Worm (Caenorhabditis elegans) whole organism, L2 larva: ENCODE measurements around the gene Y44A6D.3.

Experiments
- C34F6.9 ChIP-seq: fragments of 150-350 bp; optimal IDR thresholded peaks from 2 replicates; lab custom pipeline; 2014; ENCODE audit warnings: missing biosample characterization, missing genetic modification characterization
- F13H6.1 ChIP-seq: sonication (generic microtip); optimal IDR thresholded peaks from 2 replicates; lab custom pipeline; 2016; ENCODE audit warnings: missing genetic modification characterization, missing compliant biosample characterization
- R02D3.7 ChIP-seq: fragments of 150-350 bp; optimal IDR thresholded peaks from 2 replicates; lab custom pipeline; 2014; ENCODE audit warnings: missing biosample characterization, missing genetic modification characterization
- Y55F3AM.14 ChIP-seq: fragments of 200-800 bp; sonication (Bioruptor generic); optimal IDR thresholded peaks from 2 replicates; lab custom pipeline; 2018; ENCODE audit warnings: mild to moderate bottlenecking, missing genetic modification characterization, missing compliant biosample characterization
- ZK546.5 ChIP-seq: sonication (generic microtip); optimal IDR thresholded peaks from 2 replicates; lab custom pipeline; 2017; ENCODE audit warnings: missing biosample characterization, missing genetic modification characterization
- aly-2 ChIP-seq: fragments of 150-350 bp; optimal IDR thresholded peaks from 2 replicates; lab custom pipeline; 2014; ENCODE audit warnings: missing biosample characterization, missing genetic modification characterization
- ama-1 ChIP-seq: fragments of 150-350 bp; optimal IDR thresholded peaks from 2 replicates; lab custom pipeline; 2018; ENCODE audit warnings: inconsistent platforms
- blmp-1 ChIP-seq: sonication (generic microtip); optimal IDR thresholded peaks from 2 replicates; lab custom pipeline; 2017; ENCODE audit warnings: missing genetic modification characterization, mild to moderate bottlenecking, missing compliant biosample characterization, antibody characterized with exemption, moderate library complexity; ENCODE audit not compliant: insufficient read depth
- ceh-16 ChIP-seq: fragments of 150-350 bp; optimal IDR thresholded peaks from 2 replicates; lab custom pipeline; 2014; ENCODE audit warnings: missing biosample characterization, missing genetic modification characterization
- crh-2 ChIP-seq: sonication (generic microtip); optimal IDR thresholded peaks from 2 replicates; lab custom pipeline; 2017; ENCODE audit warnings: missing biosample characterization, missing genetic modification characterization
- dmd-4 ChIP-seq: sonication (generic microtip); optimal IDR thresholded peaks from 2 replicates; lab custom pipeline; 2017; ENCODE audit warnings: missing biosample characterization, missing genetic modification characterization
- egl-27 ChIP-seq: sonication (generic microtip); optimal IDR thresholded peaks from 3 replicates; lab custom pipeline; 2017; ENCODE audit warnings: missing biosample characterization, missing genetic modification reagents, missing genetic modification characterization
- elt-1 ChIP-seq: fragments of 150-350 bp; optimal IDR thresholded peaks from 2 replicates; lab custom pipeline; 2014; ENCODE audit warnings: missing biosample characterization, missing genetic modification characterization
- elt-3 ChIP-seq: sonication (generic microtip); optimal IDR thresholded peaks from 2 replicates; lab custom pipeline; 2017; ENCODE audit warnings: missing biosample characterization, missing genetic modification characterization
- fos-1 ChIP-seq: fragments of 150-350 bp; optimal IDR thresholded peaks from 2 replicates; lab custom pipeline; 2014; ENCODE audit warnings: missing biosample characterization, missing genetic modification characterization
- gmeb-1 ChIP-seq: fragments of 150-350 bp; optimal IDR thresholded peaks from 2 replicates; lab custom pipeline; 2014; ENCODE audit warnings: missing biosample characterization, missing genetic modification characterization
- lin-11 ChIP-seq: fragments of 150-350 bp; sonication (generic microtip); optimal IDR thresholded peaks from 2 replicates; lab custom pipeline; 2014; ENCODE audit warnings: missing biosample characterization, missing genetic modification characterization, inconsistent platforms, mixed read lengths
- lin-13 ChIP-seq: fragments of 150-350 bp; optimal IDR thresholded peaks from 2 replicates; lab custom pipeline; 2014; ENCODE audit warnings: missing biosample characterization, missing genetic modification reagents, missing genetic modification characterization
- lin-39 ChIP-seq: fragments of 150-350 bp; optimal IDR thresholded peaks from 2 replicates; lab custom pipeline; 2014; ENCODE audit warnings: missing biosample characterization, missing genetic modification reagents, missing genetic modification characterization
- lsy-2 ChIP-seq, 2 experiments: fragments of 150-350 bp in 1 of 2; sonication (generic microtip) in 1 of 2; optimal IDR thresholded peaks; 2 replicates each; lab custom pipeline; 2014 to 2017; ENCODE audit warnings: missing biosample characterization in 2 of 2, missing genetic modification characterization in 2 of 2
- mbf-1 ChIP-seq: sonication (generic microtip); optimal IDR thresholded peaks from 2 replicates; lab custom pipeline; 2017; ENCODE audit warnings: missing biosample characterization, missing genetic modification characterization
- mdl-1 ChIP-seq, 2 experiments: fragments of 150-350 bp in 1 of 2; sonication (generic microtip) in 1 of 2; optimal IDR thresholded peaks; 2 replicates each; lab custom pipeline; 2017; ENCODE audit warnings: missing biosample characterization in 2 of 2, missing genetic modification characterization in 2 of 2
- nhr-10 ChIP-seq: sonication (generic microtip); optimal IDR thresholded peaks from 2 replicates; lab custom pipeline; 2017; ENCODE audit warnings: missing biosample characterization, missing genetic modification characterization
- nhr-11 ChIP-seq: fragments of 150-350 bp; optimal IDR thresholded peaks from 2 replicates; lab custom pipeline; 2014; ENCODE audit warnings: missing biosample characterization, missing genetic modification characterization
- nhr-12 ChIP-seq: fragments of 150-350 bp; optimal IDR thresholded peaks from 2 replicates; lab custom pipeline; 2014; ENCODE audit warnings: missing biosample characterization, missing genetic modification characterization
- nhr-129 ChIP-seq: fragments of 150-350 bp; optimal IDR thresholded peaks from 2 replicates; lab custom pipeline; 2014; ENCODE audit warnings: missing biosample characterization, missing genetic modification characterization
- nhr-21 ChIP-seq: fragments of 150-350 bp; optimal IDR thresholded peaks from 2 replicates; lab custom pipeline; 2014; ENCODE audit warnings: missing biosample characterization, missing genetic modification characterization
- nhr-23 ChIP-seq: fragments of 150-350 bp; optimal IDR thresholded peaks from 2 replicates; lab custom pipeline; 2014; ENCODE audit warnings: missing biosample characterization, missing genetic modification reagents, missing genetic modification characterization
- nhr-237 ChIP-seq: fragments of 150-350 bp; optimal IDR thresholded peaks from 2 replicates; lab custom pipeline; 2014; ENCODE audit warnings: missing biosample characterization, missing genetic modification characterization
- nhr-25 ChIP-seq: fragments of 150-350 bp; sonication (generic microtip); optimal IDR thresholded peaks from 3 replicates; lab custom pipeline; 2014; ENCODE audit warnings: missing biosample characterization, missing genetic modification characterization
- nhr-6 ChIP-seq: fragments of 150-350 bp; optimal IDR thresholded peaks from 2 replicates; lab custom pipeline; 2014; ENCODE audit warnings: missing biosample characterization, missing genetic modification characterization
- nhr-77 ChIP-seq: fragments of 150-350 bp; optimal IDR thresholded peaks from 2 replicates; lab custom pipeline; 2014; ENCODE audit warnings: missing biosample characterization, missing genetic modification characterization
- peb-1 ChIP-seq: fragments of 150-350 bp; optimal IDR thresholded peaks from 2 replicates; lab custom pipeline; 2014; ENCODE audit warnings: missing biosample characterization, missing genetic modification characterization
- sem-4 ChIP-seq: fragments of 150-350 bp; optimal IDR thresholded peaks from 2 replicates; lab custom pipeline; 2014; ENCODE audit warnings: missing biosample characterization, missing genetic modification reagents, missing genetic modification characterization
- skn-1 ChIP-seq: sonication (generic microtip); optimal IDR thresholded peaks from 2 replicates; lab custom pipeline; 2017; ENCODE audit warnings: missing biosample characterization, missing genetic modification characterization
- sma-3 ChIP-seq: sonication (generic microtip); optimal IDR thresholded peaks from 2 replicates; lab custom pipeline; 2016; ENCODE audit warnings: missing genetic modification reagents, missing genetic modification characterization, missing compliant biosample characterization
- snpc-4 ChIP-seq: fragments of 150-350 bp; optimal IDR thresholded peaks from 2 replicates; lab custom pipeline; 2014; ENCODE audit warnings: missing biosample characterization, missing genetic modification characterization
- unc-39 ChIP-seq: fragments of 150-350 bp; optimal IDR thresholded peaks from 2 replicates; lab custom pipeline; 2014; ENCODE audit warnings: missing biosample characterization, missing genetic modification characterization
- unc-55 ChIP-seq: fragments of 150-350 bp; sonication (generic microtip); optimal IDR thresholded peaks from 3 replicates; lab custom pipeline; 2014; ENCODE audit warnings: missing biosample characterization, missing genetic modification reagents, missing genetic modification characterization
- unc-62 ChIP-seq: fragments of 150-350 bp; optimal IDR thresholded peaks from 2 replicates; lab custom pipeline; 2014; ENCODE audit warnings: missing biosample characterization, missing genetic modification reagents, missing genetic modification characterization
- zag-1 ChIP-seq: fragments of 150-350 bp; optimal IDR thresholded peaks from 2 replicates; lab custom pipeline; 2014; ENCODE audit warnings: missing biosample characterization, missing genetic modification characterization
- ztf-1 ChIP-seq: fragments of 200-800 bp; sonication (Bioruptor generic); conservative IDR thresholded peaks from 2 replicates; pipeline ENCODE4 v1.3.6; 2022; ENCODE audit warnings: missing genetic modification characterization, missing compliant biosample characterization
- ztf-11 ChIP-seq: sonication (generic microtip); optimal IDR thresholded peaks from 2 replicates; lab custom pipeline; 2017; ENCODE audit warnings: missing biosample characterization, missing genetic modification characterization

Y44A6D.3 gene

ce11 chrV:20803464-20803863, 11.2 kb upstream of the Y44A6D.3 start:
- TF ChIP-seq snpc-4 (tag; lab: Kevin White, UChicago), result peak; percentile 90

DNA sequence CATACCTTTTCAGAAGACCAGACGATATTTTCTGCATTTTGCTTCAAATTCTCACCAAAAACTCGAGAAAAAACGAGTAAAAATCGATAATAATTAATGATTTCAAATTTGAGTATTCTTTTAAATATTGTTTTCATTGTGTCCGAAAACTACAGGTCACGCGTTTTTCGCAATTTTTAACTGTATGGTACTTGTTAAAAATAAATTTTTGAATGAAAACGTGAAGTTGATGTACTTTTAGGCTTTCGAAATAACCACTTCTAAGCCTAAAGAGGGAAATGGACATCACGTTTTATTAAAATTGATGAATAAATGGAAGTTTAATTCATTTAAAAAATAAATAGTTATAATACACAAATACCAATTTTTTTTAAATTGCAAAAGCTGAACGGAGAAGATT, 10.7 kb upstream of the Y44A6D.3 start, which contains the start of gene Y44A6D.5:
Gene Y44A6D.5, minus strand, starts transcription at position 101 of the 400 bp plus-strand sequence.
- TF ChIP-seq nhr-237 (tag; lab: Kevin White, UChicago) (no peak), fos-1 (no peak), ceh-16 (tag; lab: Kevin White, UChicago) (no peak), R02D3.7 (tag; lab: Kevin White, UChicago) (no peak), nhr-6 (tag; lab: Kevin White, UChicago) (no peak), nhr-129 (tag; lab: Kevin White, UChicago) (no peak), skn-1 (no peak), lin-39 (no peak), lsy-2 (tag; optimal IDR thresholded peaks at IDR 0.05; lab: Kevin White, UChicago) (no peak), peb-1 (tag; lab: Kevin White, UChicago) (no peak), ztf-11 (tag; lab: Kevin White, UChicago) (no peak), blmp-1 (tag; lab: Kevin White, UChicago) (no peak), ama-1 (lab: Kevin White, UChicago) (no peak), unc-55 (GFP tag; lab: Kevin White, UChicago) (no peak), elt-3 (tag; lab: Kevin White, UChicago) (no peak), mdl-1 (tag; optimal IDR thresholded peaks at IDR 0.05; lab: Kevin White, UChicago) (no peak), nhr-21 (no peak), nhr-11 (tag; lab: Kevin White, UChicago) (no peak), gmeb-1 (no peak), crh-2 (tag; lab: Kevin White, UChicago) (no peak)

- TF ChIP-seq blmp-1 (tag; lab: Kevin White, UChicago) (no peak), aly-2 (tag; lab: Kevin White, UChicago) (no peak), ceh-16 (tag; lab: Kevin White, UChicago) (no peak), nhr-25 (no peak), unc-39 (tag; lab: Kevin White, UChicago) (no peak), F13H6.1 (tag; lab: Kevin White, UChicago) (no peak), fos-1 (no peak), R02D3.7 (tag; lab: Kevin White, UChicago) (no peak), skn-1 (no peak), nhr-77 (tag; lab: Kevin White, UChicago) (no peak), nhr-6 (tag; lab: Kevin White, UChicago) (no peak), sma-3 (GFP tag; lab: Kevin White, UChicago) (no peak), C34F6.9 (tag; lab: Kevin White, UChicago) (no peak), nhr-10 (tag; lab: Kevin White, UChicago) (no peak), mdl-1 (tag; optimal IDR thresholded peaks at IDR 0.05; lab: Kevin White, UChicago) (no peak)
Observed at ce11 chrV:20797918-20798317, 5.7 kb upstream of the Y44A6D.3 start, which contains the start of gene sdf-9. Gene sdf-9, plus strand, starts transcription at chrV:20798218.

DNA sequence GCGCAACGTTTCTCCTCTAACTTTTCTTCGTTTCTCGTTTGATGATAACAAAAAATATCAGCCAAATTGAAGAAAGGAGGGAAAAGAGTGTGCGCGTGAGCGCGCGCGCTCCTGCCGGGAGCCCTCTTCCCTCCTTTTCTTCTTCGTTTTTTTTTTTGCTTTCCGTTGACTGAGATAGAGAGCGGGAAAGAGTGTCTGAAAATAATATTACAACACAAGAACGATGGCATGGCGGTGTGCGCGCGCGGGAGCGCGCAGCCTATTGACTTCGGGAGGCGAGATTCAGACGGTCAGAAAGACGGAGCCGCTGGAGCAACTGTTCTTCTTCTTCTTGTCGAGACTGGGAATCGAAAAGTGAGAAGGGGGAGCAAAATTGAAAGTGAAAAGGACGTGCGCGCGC, 1.5 kb upstream of the Y44A6D.3 start:
- TF ChIP-seq fos-1 (peak; percentile 15), peb-1 (tag; lab: Kevin White, UChicago) (no peak), R02D3.7 (tag; lab: Kevin White, UChicago) (no peak), lin-39 (no peak), sem-4 (tag; lab: Kevin White, UChicago) (no peak), lin-13 (GFP tag; lab: Kevin White, UChicago) (no peak), elt-3 (tag; lab: Kevin White, UChicago) (no peak), mdl-1 (tag; optimal IDR thresholded peaks at IDR 0.05; lab: Kevin White, UChicago) (no peak), crh-2 (tag; lab: Kevin White, UChicago) (no peak), ZK546.5 (tag; lab: Kevin White, UChicago) (no peak), snpc-4 (tag; lab: Kevin White, UChicago) (no peak), ztf-1 (GFP tag; lab: Robert Waterston, UW) (no peak), dmd-4 (tag; lab: Kevin White, UChicago) (no peak), egl-27 (tag; lab: Kevin White, UChicago) (no peak), lin-11 (tag; lab: Kevin White, UChicago) (no peak), nhr-12 (tag; lab: Kevin White, UChicago) (no peak), skn-1 (no peak), nhr-25 (no peak), unc-62 (no peak), elt-1 (tag; lab: Kevin White, UChicago) (no peak), C34F6.9 (tag; lab: Kevin White, UChicago) (peak; percentile 65), Y55F3AM.14 (GFP tag; lab: Kevin White, UChicago) (no peak), zag-1 (tag; lab: Kevin White, UChicago) (no peak), ama-1 (lab: Kevin White, UChicago) (no peak), mbf-1 (tag; lab: Kevin White, UChicago) (no peak), nhr-77 (tag; lab: Kevin White, UChicago) (no peak), nhr-21 (no peak), ztf-11 (tag; lab: Kevin White, UChicago) (no peak), F13H6.1 (tag; lab: Kevin White, UChicago) (peak; percentile 55), nhr-11 (tag; lab: Kevin White, UChicago) (no peak), unc-55 (GFP tag; lab: Kevin White, UChicago) (peak; percentile 14), gmeb-1 (no peak), nhr-6 (tag; lab: Kevin White, UChicago) (no peak), nhr-10 (tag; lab: Kevin White, UChicago) (no peak), nhr-23 (tag; lab: Kevin White, UChicago) (no peak), nhr-237 (tag; lab: Kevin White, UChicago) (no peak), ceh-16 (tag; lab: Kevin White, UChicago) (no peak)
